Fruit fly (Drosophila melanogaster) whole organism, embryonic: ENCODE results near the gene Snx27.

Experiments used
- ATbp ChIP-seq: fragments of 200-800 bp; sonication (Bioruptor generic); optimal IDR thresholded peaks from 2 replicates; lab custom pipeline; 2017; ENCODE audit warnings: missing biosample characterization, mild to moderate bottlenecking, missing genetic modification characterization, missing genetic modification reagents
- Ada2b ChIP-seq: fragments of 200-800 bp; sonication (Bioruptor generic); IDR thresholded peaks from 2 replicates; pipeline ENCODE4 v1.3.6; 2022; ENCODE audit warnings: missing biosample characterization, missing genetic modification characterization
- Atf6 ChIP-seq: fragments of 200-800 bp; sonication (Bioruptor generic); IDR thresholded peaks from 2 replicates; pipeline ENCODE4 v1.3.6; 2022; ENCODE audit warnings: missing biosample characterization, missing genetic modification characterization
- Blimp-1 ChIP-seq: fragments of 200-800 bp; sonication (Bioruptor generic); optimal IDR thresholded peaks from 3 replicates; lab custom pipeline; 2018; ENCODE audit warnings: missing biosample characterization, missing genetic modification characterization, mild to moderate bottlenecking, moderate library complexity, missing genetic modification reagents
- CG10431 ChIP-seq: fragments of 200-800 bp; sonication (Bioruptor generic); optimal IDR thresholded peaks from 3 replicates; lab custom pipeline; 2018; ENCODE audit warnings: missing biosample characterization, mild to moderate bottlenecking, missing genetic modification characterization
- CG10979 ChIP-seq: fragments of 200-800 bp; sonication (Bioruptor generic); optimal IDR thresholded peaks from 2 replicates; lab custom pipeline; 2018; ENCODE audit warnings: missing biosample characterization, mild to moderate bottlenecking, missing genetic modification characterization, moderate library complexity
- CG11085 ChIP-seq: fragments of 200-800 bp; sonication (Bioruptor generic); IDR thresholded peaks from 2 replicates; pipeline ENCODE4 v1.3.6; 2022; ENCODE audit warnings: missing biosample characterization, missing genetic modification characterization
- CG12236 ChIP-seq: fragments of 200-800 bp; sonication (Bioruptor generic); optimal IDR thresholded peaks from 2 replicates; lab custom pipeline; 2016; ENCODE audit warnings: missing biosample characterization, missing genetic modification characterization
- CG12744 ChIP-seq: fragments of 200-800 bp; sonication (Bioruptor generic); optimal IDR thresholded peaks from 2 replicates; lab custom pipeline; 2016; ENCODE audit warnings: missing biosample characterization, missing genetic modification characterization
- CG15696 ChIP-seq: fragments of 200-800 bp; sonication (Bioruptor generic); optimal IDR thresholded peaks from 2 replicates; lab custom pipeline; 2019; ENCODE audit warnings: missing biosample characterization, mild to moderate bottlenecking, missing genetic modification characterization, moderate library complexity
- CG17186 ChIP-seq: fragments of 200-800 bp; sonication (Bioruptor generic); optimal IDR thresholded peaks from 3 replicates; lab custom pipeline; 2017; ENCODE audit warnings: missing biosample characterization, missing genetic modification reagents, missing genetic modification characterization
- CG1792 ChIP-seq: fragments of 200-800 bp; sonication (Bioruptor generic); optimal IDR thresholded peaks from 2 replicates; lab custom pipeline; 2016; ENCODE audit warnings: missing biosample characterization, missing genetic modification characterization
- CG2116 ChIP-seq: fragments of 200-800 bp; sonication (Bioruptor generic); optimal IDR thresholded peaks from 3 replicates; lab custom pipeline; 2018; ENCODE audit warnings: missing biosample characterization, mild to moderate bottlenecking, missing genetic modification characterization
- CG2129 ChIP-seq: fragments of 200-800 bp; sonication (Bioruptor generic); IDR thresholded peaks from 2 replicates; pipeline ENCODE4 v1.3.6; 2022; ENCODE audit warnings: missing biosample characterization, missing genetic modification characterization; ENCODE audit not compliant: partially characterized antibody
- CG30431 ChIP-seq: fragments of 200-800 bp; sonication (Bioruptor generic); optimal IDR thresholded peaks from 2 replicates; lab custom pipeline; 2017; ENCODE audit warnings: missing biosample characterization, missing genetic modification characterization
- CG3847 ChIP-seq: fragments of 200-800 bp; sonication (Bioruptor generic); IDR thresholded peaks from 2 replicates; pipeline ENCODE4 v1.3.6; 2022; ENCODE audit warnings: missing biosample characterization, missing genetic modification characterization
- CG4617 ChIP-seq: fragments of 200-800 bp; sonication (Bioruptor generic); optimal IDR thresholded peaks from 3 replicates; lab custom pipeline; 2016; ENCODE audit warnings: missing biosample characterization, missing genetic modification characterization, borderline replicate concordance
- CG4820 ChIP-seq: fragments of 200-800 bp; sonication (Bioruptor generic); optimal IDR thresholded peaks from 3 replicates; lab custom pipeline; 2016; ENCODE audit warnings: missing biosample characterization, missing genetic modification characterization
- CG6175 ChIP-seq: fragments of 200-800 bp; sonication (Bioruptor generic); IDR thresholded peaks from 3 replicates; pipeline ENCODE4 v1.3.6; 2022; ENCODE audit warnings: missing biosample characterization, missing genetic modification characterization
- CG8281 ChIP-seq: fragments of 200-800 bp; sonication (Bioruptor generic); optimal IDR thresholded peaks from 2 replicates; lab custom pipeline; 2018; ENCODE audit warnings: missing biosample characterization, mild to moderate bottlenecking, missing genetic modification characterization, moderate library complexity
- D19A ChIP-seq: fragments of 200-800 bp; optimal IDR thresholded peaks from 3 replicates; lab custom pipeline; 2019; ENCODE audit warnings: missing biosample characterization, mild to moderate bottlenecking, missing genetic modification characterization, moderate library complexity
- Eip74EF ChIP-seq, 2 experiments: fragments of 200-800 bp in 1 of 2; fragments of >200 bp in 1 of 2; sonication (Bioruptor generic) in 1 of 2; optimal IDR thresholded peaks; 2 replicates each; lab custom pipeline; 2017 to 2019; ENCODE audit warnings: missing biosample characterization in 2 of 2, missing genetic modification characterization in 2 of 2, mild to moderate bottlenecking in 1 of 2, moderate library complexity in 1 of 2
- HLH4C ChIP-seq: fragments of 200-800 bp; sonication (Bioruptor generic); IDR thresholded peaks from 3 replicates; pipeline ENCODE4 v1.3.6; 2022; ENCODE audit warnings: missing biosample characterization, missing genetic modification characterization; ENCODE audit not compliant: partially characterized antibody
- HLH54F ChIP-seq: fragments of 200-800 bp; sonication (Bioruptor generic); optimal IDR thresholded peaks from 3 replicates; lab custom pipeline; 2016; ENCODE audit warnings: missing biosample characterization, missing genetic modification characterization
- Hsf ChIP-seq: fragments of 200-800 bp; sonication (Bioruptor generic); optimal IDR thresholded peaks from 3 replicates; lab custom pipeline; 2016; ENCODE audit warnings: missing biosample characterization, missing genetic modification characterization
- Mad ChIP-seq: fragments of 200-800 bp; sonication (Bioruptor generic); optimal IDR thresholded peaks from 2 replicates; lab custom pipeline; 2016; ENCODE audit warnings: missing biosample characterization, missing genetic modification characterization
- Med ChIP-seq: fragments of 200-800 bp; sonication (Bioruptor generic); peaks from one replicate; lab custom pipeline; 2016; ENCODE audit warnings: missing biosample characterization, missing genetic modification characterization, mild to moderate bottlenecking, inconsistent platforms, moderate library complexity
- NK7.1 ChIP-seq: fragments of 200-800 bp; sonication (Bioruptor generic); optimal IDR thresholded peaks from 3 replicates; lab custom pipeline; 2016; ENCODE audit warnings: missing biosample characterization, missing genetic modification characterization
- Oaz ChIP-seq: fragments of 200-800 bp; sonication (Bioruptor generic); IDR thresholded peaks from 2 replicates; pipeline ENCODE4 v1.3.6; 2022; ENCODE audit warnings: missing biosample characterization, missing genetic modification characterization
- Oli ChIP-seq: fragments of 200-800 bp; sonication (Bioruptor generic); optimal IDR thresholded peaks from 2 replicates; lab custom pipeline; 2018; ENCODE audit warnings: missing biosample characterization, mild to moderate bottlenecking, missing genetic modification characterization, moderate library complexity
- Trl ChIP-seq, 3 experiments: fragments of >200 bp in 2 of 3; fragments of 200-800 bp in 1 of 3; sonication (Bioruptor generic) in 1 of 3; optimal IDR thresholded peaks; 2 replicates in 1 of 3; 3 replicates in 2 of 3; lab custom pipeline; 2016 to 2017; ENCODE audit warnings: missing biosample characterization in 1 of 3, missing genetic modification characterization in 1 of 3
- bowl ChIP-seq: fragments of 200-800 bp; sonication (Bioruptor generic); IDR thresholded peaks from 2 replicates; pipeline ENCODE4 v1.3.6; 2022; ENCODE audit warnings: missing biosample characterization, missing genetic modification characterization
- dysf ChIP-seq: fragments of 200-800 bp; sonication (Bioruptor generic); IDR thresholded peaks from 3 replicates; pipeline ENCODE4 v1.3.6; 2022; ENCODE audit warnings: missing biosample characterization, missing genetic modification characterization
- gem ChIP-seq: fragments of 200-800 bp; sonication (Bioruptor generic); optimal IDR thresholded peaks from 2 replicates; lab custom pipeline; 2019; ENCODE audit warnings: missing biosample characterization, mild to moderate bottlenecking, missing genetic modification characterization, moderate library complexity
- lab ChIP-seq: fragments of 200-800 bp; sonication (Bioruptor generic); optimal IDR thresholded peaks from 3 replicates; lab custom pipeline; 2017; ENCODE audit warnings: missing biosample characterization, missing genetic modification characterization, mild to moderate bottlenecking, moderate library complexity, missing genetic modification reagents
- lmd ChIP-seq: fragments of 200-800 bp; sonication (Bioruptor generic); IDR thresholded peaks from 2 replicates; pipeline ENCODE4 v1.3.6; 2022; ENCODE audit warnings: missing biosample characterization, missing genetic modification characterization
- phol ChIP-seq: fragments of 200-800 bp; sonication (Bioruptor generic); optimal IDR thresholded peaks from 3 replicates; lab custom pipeline; 2018; ENCODE audit warnings: missing biosample characterization, mild to moderate bottlenecking, missing genetic modification characterization, moderate library complexity
- ranshi ChIP-seq: fragments of 200-800 bp; sonication (Bioruptor generic); IDR thresholded peaks from 2 replicates; pipeline ENCODE4 v1.3.6; 2022; ENCODE audit warnings: missing biosample characterization, missing genetic modification characterization
- ro ChIP-seq: fragments of 200-800 bp; sonication (Bioruptor generic); IDR thresholded peaks from 2 replicates; pipeline ENCODE4 v1.3.6; 2022; ENCODE audit warnings: missing biosample characterization, missing genetic modification characterization
- schlank ChIP-seq: fragments of 200-800 bp; sonication (Bioruptor generic); optimal IDR thresholded peaks from 2 replicates; lab custom pipeline; 2018; ENCODE audit warnings: missing biosample characterization, mild to moderate bottlenecking, missing genetic modification characterization
- slou ChIP-seq: fragments of 200-800 bp; sonication (Bioruptor generic); optimal IDR thresholded peaks from 3 replicates; lab custom pipeline; 2016; ENCODE audit warnings: missing biosample characterization, missing genetic modification characterization
- tna ChIP-seq: fragments of 200-800 bp; sonication (Bioruptor generic); IDR thresholded peaks from 2 replicates; pipeline ENCODE4 v1.3.6; 2022; ENCODE audit warnings: missing biosample characterization, missing genetic modification characterization; ENCODE audit not compliant: partially characterized antibody
- vvl ChIP-seq: fragments of 200-800 bp; sonication (Bioruptor generic); IDR thresholded peaks from 2 replicates; pipeline ENCODE4 v1.3.6; 2022; ENCODE audit warnings: missing biosample characterization, missing genetic modification characterization

Gene Snx27

DNA sequence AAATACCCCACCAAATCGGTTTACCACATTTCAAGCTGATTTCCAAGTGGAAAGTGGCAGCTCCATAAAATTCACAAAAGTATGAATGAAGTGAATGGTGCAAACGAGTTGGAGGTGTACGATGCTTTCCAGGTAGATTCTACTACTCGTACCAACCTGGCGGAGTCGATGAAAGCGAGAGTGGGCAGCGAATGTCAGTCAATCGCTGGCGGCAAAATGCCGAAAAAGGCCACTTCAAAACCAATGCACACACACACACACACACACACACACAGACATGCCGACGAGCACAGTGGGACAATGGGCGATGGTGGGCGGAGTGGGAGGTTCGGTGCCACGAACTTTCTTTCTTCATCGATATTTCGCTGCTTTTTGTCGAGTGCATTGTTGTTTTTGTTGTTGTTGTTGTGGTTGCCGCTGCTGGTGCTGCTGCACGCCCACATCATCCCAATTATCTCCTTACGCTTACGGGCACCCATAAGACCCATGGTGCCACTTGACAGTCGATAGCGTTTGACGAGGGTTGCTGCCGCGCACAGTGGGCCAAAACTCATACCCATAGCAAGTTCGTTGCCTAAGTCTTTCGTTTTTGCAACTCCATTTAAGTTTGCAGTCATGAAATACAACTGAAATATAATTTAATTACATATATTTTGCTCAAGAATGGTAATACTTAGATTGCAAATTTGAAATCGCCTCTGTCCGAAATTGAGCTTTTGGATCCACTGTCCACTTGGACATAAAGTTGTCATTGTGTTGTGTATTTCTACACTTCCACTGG, 45.6 kb upstream of the Snx27 start (continued):
- no peak for TF ChIP-seq CG12236 (GFP tag; lab: Kevin White, UChicago)
- TF ChIP-seq CG1792 = no peak
- no peak for TF ChIP-seq Mad
- TF ChIP-seq Atf6 (GFP tag; lab: Robert Waterston, UW) = no peak
- TF ChIP-seq bowl (GFP tag; lab: Robert Waterston, UW) = no peak
- TF ChIP-seq CG30431 (GFP tag; lab: Kevin White, UChicago) = no peak
- TF ChIP-seq lmd (GFP tag; lab: Robert Waterston, UW) = peak; percentile 37; the same call in 1 of the 2 replicates
- no peak for TF ChIP-seq CG17186 (GFP tag; lab: Kevin White, UChicago)
- peak; percentile 64 for TF ChIP-seq ATbp
- TF ChIP-seq ranshi (GFP tag; lab: Robert Waterston, UW) = no peak
- TF ChIP-seq phol (tag; lab: Kevin White, UChicago) = peak; percentile 62

DNA sequence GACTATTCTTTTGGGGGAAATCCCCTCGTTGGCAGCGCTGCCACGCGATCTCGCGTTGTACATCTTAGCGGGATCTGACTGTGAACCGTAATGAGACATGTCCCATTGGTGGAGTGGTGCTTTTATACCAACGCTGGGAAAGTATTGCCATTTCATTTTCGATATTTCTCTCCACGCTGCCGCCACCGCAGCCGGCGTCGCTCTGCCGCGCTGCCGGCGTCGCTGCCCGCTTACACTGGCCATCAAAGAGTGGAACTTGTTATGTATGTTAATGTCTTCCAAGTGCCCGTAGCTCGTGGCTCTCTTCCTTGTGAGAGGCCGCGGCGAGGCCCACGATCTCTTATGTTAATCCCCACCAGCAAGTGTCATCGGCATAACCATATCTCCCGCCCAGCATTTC, 43.7 kb upstream of the Snx27 start, which contains the start of gene CG3108:
Gene CG3108, minus strand, starts transcription at position 101 of the 400 bp plus-strand sequence.
- TF ChIP-seq CG3847 (GFP tag; lab: Robert Waterston, UW) (no peak), CG2129 (GFP tag; lab: Robert Waterston, UW) (no peak), CG15696 (tag; lab: Kevin White, UChicago) (no peak), ro (no peak), NK7.1 (GFP tag; lab: Kevin White, UChicago) (no peak), CG6175 (GFP tag; lab: Robert Waterston, UW) (no peak), HLH54F (GFP tag; lab: Kevin White, UChicago) (no peak), slou (GFP tag; lab: Kevin White, UChicago) (no peak), tna (no peak), CG11085 (GFP tag; lab: Robert Waterston, UW) (no peak), CG10979 (tag; lab: Kevin White, UChicago) (no peak), CG4820 (GFP tag; lab: Kevin White, UChicago) (no peak), Eip74EF (GFP tag; optimal IDR thresholded peaks at IDR 0.05; lab: Kevin White, UChicago) (no peak)
- TF ChIP-seq, all 482 proteins: peak for 0

DNA sequence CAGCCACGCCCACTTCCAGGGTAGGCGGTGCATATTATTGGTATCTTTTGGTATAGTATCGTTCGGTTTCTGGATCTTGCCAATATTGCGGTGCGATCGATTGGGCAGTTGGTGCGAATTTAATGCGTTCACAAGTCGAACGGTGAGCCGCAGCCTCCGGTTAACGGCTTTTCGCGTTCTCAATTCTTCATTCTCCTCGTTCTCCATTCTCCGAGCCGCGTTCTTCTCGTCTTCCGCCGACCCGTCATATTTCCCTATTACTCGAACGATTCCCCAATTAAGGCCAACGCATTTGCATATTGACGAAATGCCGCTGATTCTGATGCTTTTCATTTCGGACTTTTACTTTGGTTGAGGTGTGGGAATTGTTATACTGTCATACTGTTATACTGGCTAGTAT, 38.7 kb upstream of the Snx27 start, which contains the start of gene CG42264:
Gene CG42264, minus strand, starts transcription at position 101 of the 400 bp plus-strand sequence.
- TF ChIP-seq lab (GFP tag; lab: Kevin White, UChicago) (no peak), D19A (tag; lab: Kevin White, UChicago) (no peak), HLH4C (GFP tag; lab: Robert Waterston, UW) (no peak), CG8281 (peak; percentile 40), vvl (GFP tag; lab: Robert Waterston, UW) (peak; percentile 22; the same call in 1 of the 2 replicates), schlank (no peak)

DNA sequence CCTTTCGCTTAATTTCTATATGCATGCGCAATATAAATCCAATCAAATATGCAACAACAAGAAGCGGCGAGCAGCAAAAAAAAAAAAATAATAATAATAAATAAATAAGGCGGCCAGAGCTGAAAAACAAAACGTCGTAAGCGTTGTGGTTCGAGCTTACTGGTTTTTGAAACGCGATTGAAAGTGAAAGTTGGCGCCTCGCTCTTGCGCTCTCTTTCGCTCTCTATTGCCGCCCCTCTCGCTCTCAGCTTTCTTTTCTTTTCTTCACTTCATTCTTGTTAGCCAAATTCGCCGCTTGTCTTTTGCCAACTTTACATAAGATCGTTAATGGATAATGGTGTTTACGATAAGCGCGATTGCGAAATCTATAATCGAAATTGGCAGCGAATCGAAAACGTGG, 34.6 kb upstream of the Snx27 start:
- no peak for TF ChIP-seq CG2116 (GFP tag; lab: Kevin White, UChicago)
- no peak for TF ChIP-seq Med (GFP tag; lab: Kevin White, UChicago)
- no peak for TF ChIP-seq Ada2b (GFP tag; lab: Robert Waterston, UW)
- peak; percentile 38 for TF ChIP-seq CG10431
- no peak for TF ChIP-seq Oaz (GFP tag; lab: Robert Waterston, UW)
- no peak for TF ChIP-seq gem
- no peak for TF ChIP-seq Oli (tag; lab: Kevin White, UChicago)
- peak; percentile 98 for TF ChIP-seq Blimp-1 (GFP tag; lab: Kevin White, UChicago)
- TF ChIP-seq CG4617 (GFP tag; lab: Kevin White, UChicago) = no peak
- no peak for TF ChIP-seq dysf (GFP tag; lab: Robert Waterston, UW)
- no peak for TF ChIP-seq CG12744 (GFP tag; lab: Kevin White, UChicago)
- no peak for TF ChIP-seq Hsf (GFP tag; lab: Kevin White, UChicago)
- peak in 1 of 2 experiments; percentile 48 for TF ChIP-seq Trl (optimal IDR thresholded peaks at IDR 0.05; lab: Kevin White, UChicago)
- TF ChIP-seq Trl (GFP tag; optimal IDR thresholded peaks at IDR 0.05; lab: Kevin White, UChicago) = no peak
